Worm (Caenorhabditis elegans) whole organism, young adult: Measurements from ENCODE around the gene abu-4.

Experiments
- B0019.2 ChIP-seq: fragments of 200-800 bp; sonication (Bioruptor generic); conservative IDR thresholded peaks from 2 replicates; pipeline ENCODE4 v1.3.6; 2022; ENCODE audit warnings: missing genetic modification reagents, missing genetic modification characterization, missing compliant biosample characterization
- B0336.3 ChIP-seq: fragments of 200-800 bp; sonication (Bioruptor generic); IDR thresholded peaks from 2 replicates; pipeline ENCODE4 v1.3.6; 2022; ENCODE audit warnings: missing genetic modification characterization, missing compliant biosample characterization
- C06A6.2 ChIP-seq: fragments of 200-800 bp; sonication (Bioruptor generic); conservative IDR thresholded peaks from 2 replicates; pipeline ENCODE4 v1.3.6; 2022; ENCODE audit warnings: missing genetic modification characterization, missing compliant biosample characterization
- C17E4.6 ChIP-seq: fragments of 200-800 bp; sonication (Bioruptor generic); IDR thresholded peaks from 2 replicates; pipeline ENCODE4 v1.3.6; 2022; ENCODE audit warnings: missing genetic modification reagents, missing genetic modification characterization, missing compliant biosample characterization
- D2030.7 ChIP-seq: fragments of 200-800 bp; sonication (Bioruptor generic); IDR thresholded peaks from 2 replicates; pipeline ENCODE4 v1.3.6; 2022; ENCODE audit warnings: missing genetic modification reagents, missing genetic modification characterization, missing compliant biosample characterization
- F10E7.11 ChIP-seq: sonication (generic microtip); optimal IDR thresholded peaks from 2 replicates; lab custom pipeline; 2017; ENCODE audit warnings: mild to moderate bottlenecking, missing genetic modification characterization, moderate library complexity, missing compliant biosample characterization
- F23B12.7 ChIP-seq: sonication (generic microtip); optimal IDR thresholded peaks from 2 replicates; lab custom pipeline; 2017; ENCODE audit warnings: missing genetic modification characterization, mild to moderate bottlenecking, missing compliant biosample characterization, antibody characterized with exemption, moderate library complexity; ENCODE audit not compliant: insufficient read depth
- F33H1.4 ChIP-seq: fragments of 200-800 bp; sonication (Bioruptor generic); IDR thresholded peaks from 2 replicates; pipeline ENCODE4 v1.3.6; 2022; ENCODE audit warnings: missing genetic modification reagents, missing genetic modification characterization, missing compliant biosample characterization
- F52B5.7 ChIP-seq: sonication (generic microtip); optimal IDR thresholded peaks from 2 replicates; lab custom pipeline; 2016; ENCODE audit warnings: mild to moderate bottlenecking, missing genetic modification characterization, missing compliant biosample characterization
- F55B11.4 ChIP-seq: sonication (generic microtip); optimal IDR thresholded peaks from 2 replicates; lab custom pipeline; 2016; ENCODE audit warnings: missing compliant biosample characterization, missing genetic modification characterization, borderline replicate concordance; ENCODE audit not compliant: insufficient read depth
- F57A8.1 ChIP-seq: fragments of 200-800 bp; sonication (Bioruptor generic); optimal IDR thresholded peaks from 2 replicates; lab custom pipeline; 2018; ENCODE audit warnings: mild to moderate bottlenecking, missing genetic modification characterization, moderate library complexity, missing compliant biosample characterization
- K12H6.12 ChIP-seq: fragments of 200-800 bp; sonication (Bioruptor generic); optimal IDR thresholded peaks from 2 replicates; lab custom pipeline; 2018; ENCODE audit warnings: mild to moderate bottlenecking, missing genetic modification characterization, missing compliant biosample characterization
- T26A5.8 ChIP-seq: sonication (generic microtip); optimal IDR thresholded peaks from 2 replicates; lab custom pipeline; 2016; ENCODE audit warnings: missing genetic modification characterization, missing compliant biosample characterization
- Y53G8AR.9 ChIP-seq: fragments of 200-800 bp; sonication (Bioruptor generic); conservative IDR thresholded peaks from 2 replicates; pipeline ENCODE4 v1.3.6; 2022; ENCODE audit warnings: missing genetic modification reagents, missing genetic modification characterization, missing compliant biosample characterization
- akir-1 ChIP-seq: fragments of 200-800 bp; sonication (Bioruptor generic); optimal IDR thresholded peaks from 2 replicates; lab custom pipeline; 2018; ENCODE audit warnings: mild to moderate bottlenecking, missing genetic modification characterization, moderate library complexity, missing compliant biosample characterization
- attf-6 ChIP-seq: fragments of 200-800 bp; sonication (Bioruptor generic); IDR thresholded peaks from 2 replicates; pipeline ENCODE4 v1.3.6; 2022; ENCODE audit warnings: missing genetic modification reagents, missing genetic modification characterization, missing compliant biosample characterization
- bed-1 ChIP-seq: fragments of 200-800 bp; sonication (Bioruptor generic); IDR thresholded peaks from 2 replicates; pipeline ENCODE4 v1.3.6; 2022; ENCODE audit warnings: missing genetic modification reagents, missing genetic modification characterization, missing compliant biosample characterization
- ceh-27 ChIP-seq: fragments of 200-800 bp; sonication (Bioruptor generic); optimal IDR thresholded peaks from 2 replicates; lab custom pipeline; 2018; ENCODE audit warnings: mild to moderate bottlenecking, missing genetic modification characterization, moderate library complexity, missing compliant biosample characterization
- ceh-79 ChIP-seq: sonication (generic microtip); optimal IDR thresholded peaks from 2 replicates; lab custom pipeline; 2017; ENCODE audit warnings: mild to moderate bottlenecking, missing genetic modification characterization, missing compliant biosample characterization
- dpl-1 ChIP-seq: fragments of 150-350 bp; optimal IDR thresholded peaks from 2 replicates; lab custom pipeline; 2014; ENCODE audit warnings: missing biosample characterization, missing genetic modification reagents, missing genetic modification characterization
- ekl-4 ChIP-seq: fragments of 200-800 bp; sonication (Bioruptor generic); IDR thresholded peaks from 2 replicates; pipeline ENCODE4 v1.3.6; 2022; ENCODE audit warnings: missing genetic modification reagents, missing genetic modification characterization, missing compliant biosample characterization
- hmg-1.2 ChIP-seq: fragments of 200-800 bp; sonication (Bioruptor generic); IDR thresholded peaks from 2 replicates; pipeline ENCODE4 v1.3.6; 2022; ENCODE audit warnings: missing genetic modification reagents, missing genetic modification characterization, missing compliant biosample characterization
- let-526 ChIP-seq: fragments of 200-800 bp; sonication (Bioruptor generic); IDR thresholded peaks from 2 replicates; pipeline ENCODE4 v1.3.6; 2022; ENCODE audit warnings: missing genetic modification reagents, missing genetic modification characterization, missing compliant biosample characterization
- lin-26 ChIP-seq: fragments of 200-800 bp; sonication (Bioruptor generic); IDR thresholded peaks from 2 replicates; pipeline ENCODE4 v1.3.6; 2022; ENCODE audit warnings: missing genetic modification reagents, missing genetic modification characterization, missing compliant biosample characterization
- lsl-1 ChIP-seq: fragments of 200-800 bp; sonication (Bioruptor generic); optimal IDR thresholded peaks from 2 replicates; lab custom pipeline; 2018; ENCODE audit warnings: mild to moderate bottlenecking, missing genetic modification characterization, moderate library complexity, missing compliant biosample characterization
- madf-10 ChIP-seq: sonication (generic microtip); optimal IDR thresholded peaks from 2 replicates; lab custom pipeline; 2016; ENCODE audit warnings: mild to moderate bottlenecking, missing genetic modification characterization, missing compliant biosample characterization
- madf-6 ChIP-seq: fragments of 200-800 bp; sonication (Bioruptor generic); IDR thresholded peaks from 2 replicates; pipeline ENCODE4 v1.3.6; 2022; ENCODE audit warnings: missing genetic modification reagents, missing genetic modification characterization, missing compliant biosample characterization
- mes-4 ChIP-seq: sonication (generic microtip); optimal IDR thresholded peaks from 2 replicates; lab custom pipeline; 2016; ENCODE audit warnings: missing genotype, missing genetic modification characterization, missing compliant biosample characterization
- nfya-1 ChIP-seq: sonication (generic microtip); optimal IDR thresholded peaks from 2 replicates; lab custom pipeline; 2017; ENCODE audit warnings: antibody characterized with exemption, missing compliant biosample characterization, missing genetic modification characterization, borderline replicate concordance; ENCODE audit not compliant: insufficient read depth
- nfya-2 ChIP-seq: fragments of 200-800 bp; sonication (Bioruptor generic); IDR thresholded peaks from 2 replicates; pipeline ENCODE4 v1.3.6; 2022; ENCODE audit warnings: missing genetic modification reagents, missing genetic modification characterization, missing compliant biosample characterization
- nhr-179 ChIP-seq: sonication (generic microtip); optimal IDR thresholded peaks from 2 replicates; lab custom pipeline; 2016; ENCODE audit warnings: mild to moderate bottlenecking, missing genetic modification characterization, missing compliant biosample characterization
- pha-4 ChIP-seq: fragments of 150-350 bp; sonication (generic microtip); optimal IDR thresholded peaks from 2 replicates; lab custom pipeline; 2014; ENCODE audit warnings: missing biosample characterization, missing genetic modification reagents, missing genetic modification characterization
- rec-8 ChIP-seq, 2 experiments: sonication (generic microtip); optimal IDR thresholded peaks; 2 replicates each; lab custom pipeline; 2016; ENCODE audit warnings: mild to moderate bottlenecking in 2 of 2, missing genetic modification characterization in 2 of 2, missing genetic modification reagents in 2 of 2, missing genotype in 2 of 2, missing biosample characterization in 1 of 2, missing compliant biosample characterization in 1 of 2, moderate library complexity in 1 of 2
- sea-2 ChIP-seq: fragments of 200-800 bp; sonication (Bioruptor generic); IDR thresholded peaks from 2 replicates; pipeline ENCODE4 v1.3.6; 2022; ENCODE audit warnings: missing genetic modification characterization, missing compliant biosample characterization
- snpc-1.1 ChIP-seq: sonication (generic microtip); optimal IDR thresholded peaks from 2 replicates; lab custom pipeline; 2017; ENCODE audit warnings: missing genetic modification characterization, mild to moderate bottlenecking, missing compliant biosample characterization, antibody characterized with exemption, moderate library complexity, missing genotype, missing genetic modification reagents; ENCODE audit not compliant: insufficient read depth
- tlf-1 ChIP-seq: fragments of 200-800 bp; sonication (Bioruptor generic); optimal IDR thresholded peaks from 2 replicates; lab custom pipeline; 2018; ENCODE audit warnings: mild to moderate bottlenecking, missing genetic modification characterization, missing compliant biosample characterization
- xnd-1 ChIP-seq: sonication (generic microtip); optimal IDR thresholded peaks from 2 replicates; lab custom pipeline; 2016; ENCODE audit warnings: missing genotype, missing genetic modification reagents, missing genetic modification characterization, missing compliant biosample characterization
- zfh-2 ChIP-seq: fragments of 200-800 bp; sonication (Bioruptor generic); conservative IDR thresholded peaks from 2 replicates; pipeline ENCODE4 v1.3.6; 2022; ENCODE audit warnings: missing genetic modification reagents, missing genetic modification characterization, missing compliant biosample characterization
- ztf-26 ChIP-seq: sonication (generic microtip); optimal IDR thresholded peaks from 2 replicates; lab custom pipeline; 2017; ENCODE audit warnings: missing genetic modification characterization, missing compliant biosample characterization

abu-4 gene

ce11 chrV:2274253-2274892 lies at the start of gene abu-4, which contains the start of gene Y5H2A.4:
Gene abu-4, plus strand, starts transcription at chrV:2274842.
Gene Y5H2A.4, minus strand, starts transcription at chrV:2274353.
- TF ChIP-seq ceh-79 (no peak), pha-4 (no peak), nfya-1 (tag; lab: Kevin White, UChicago) (no peak), madf-10 (no peak), K12H6.12 (tag; lab: Kevin White, UChicago) (no peak), lin-26 (no peak), C06A6.2 (GFP tag; lab: Robert Waterston, UW) (no peak), F52B5.7 (tag; lab: Kevin White, UChicago) (no peak), B0336.3 (GFP tag; lab: Robert Waterston, UW) (no peak), ceh-27 (no peak), D2030.7 (no peak), nfya-2 (GFP tag; lab: Robert Waterston, UW) (no peak), akir-1 (GFP tag; lab: Kevin White, UChicago) (no peak), C17E4.6 (no peak), attf-6 (GFP tag; lab: Robert Waterston, UW) (no peak), nhr-179 (tag; lab: Kevin White, UChicago) (no peak), sea-2 (GFP tag; lab: Robert Waterston, UW) (no peak), F10E7.11 (tag; lab: Kevin White, UChicago) (no peak)
- TF ChIP-seq, all 124 proteins: peak for 0

DNA sequence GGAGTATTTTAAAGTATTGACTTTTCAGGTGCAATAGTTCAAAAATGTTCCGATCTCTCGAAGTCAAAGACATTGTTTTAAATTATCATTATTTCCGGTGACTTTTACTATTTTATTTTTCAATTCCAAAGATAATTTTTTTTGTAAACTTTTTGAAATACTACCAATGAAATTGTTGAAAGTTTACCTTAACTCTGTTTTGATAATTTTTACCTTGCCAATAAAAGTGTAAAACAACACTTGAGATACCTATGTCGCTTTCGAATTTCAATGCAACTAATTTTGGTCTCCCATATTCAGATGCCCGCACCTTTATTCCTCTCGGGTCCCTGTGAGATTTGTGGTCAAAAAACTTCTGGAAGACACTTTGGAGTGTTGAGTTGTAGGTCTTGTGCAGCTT lies 49.5 kb upstream of the abu-4 start, which contains the start of gene nhr-103:
nhr-103 (plus strand) TSS at position 301 of the 400 bp plus-strand sequence.
- TF ChIP-seq dpl-1 (GFP tag; lab: Kevin White, UChicago), result no peak
- TF ChIP-seq let-526 (GFP tag; lab: Robert Waterston, UW), result no peak
- TF ChIP-seq F33H1.4, result no peak
- no peak for TF ChIP-seq mes-4 (tag; lab: Kevin White, UChicago)
- TF ChIP-seq ekl-4, result no peak
- TF ChIP-seq xnd-1 (tag; lab: Kevin White, UChicago), result no peak
- TF ChIP-seq ztf-26 (tag; lab: Kevin White, UChicago), result no peak
- TF ChIP-seq tlf-1 (GFP tag; lab: Kevin White, UChicago), result no peak
- TF ChIP-seq F55B11.4 (tag; lab: Kevin White, UChicago), result no peak
- TF ChIP-seq rec-8 (tag; optimal IDR thresholded peaks at IDR 0.05; lab: Kevin White, UChicago), result no peak
- no peak for TF ChIP-seq F23B12.7
- TF ChIP-seq T26A5.8, result no peak
- TF ChIP-seq F57A8.1 (GFP tag; lab: Kevin White, UChicago), result no peak
- no peak for TF ChIP-seq snpc-1.1 (tag; lab: Kevin White, UChicago)
- TF ChIP-seq madf-6, result no peak
- TF ChIP-seq lsl-1 (GFP tag; lab: Kevin White, UChicago), result no peak
- TF ChIP-seq, all 124 proteins: peak for 0

DNA sequence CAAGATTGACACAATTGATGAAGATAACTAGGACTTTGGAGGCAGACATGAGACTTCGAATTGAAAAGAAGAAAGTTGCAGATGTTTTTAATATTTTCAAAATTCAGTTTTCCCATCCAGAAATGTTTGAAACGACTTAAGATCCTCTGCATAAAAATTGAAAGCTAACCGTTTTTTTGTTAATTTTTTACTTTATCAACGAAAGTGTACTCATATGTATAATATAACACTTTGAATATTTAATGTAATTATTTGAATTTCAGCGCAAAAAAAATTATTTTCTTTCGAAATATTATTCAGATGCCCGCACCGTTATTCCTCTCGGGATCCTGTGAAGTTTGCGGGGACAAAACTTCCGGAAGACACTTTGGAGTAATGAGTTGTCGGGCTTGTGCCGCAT lies 47.7 kb upstream of the abu-4 start, which contains the start of gene nhr-18:
nhr-18 (plus strand) TSS at position 301 of the 400 bp plus-strand sequence.
- TF ChIP-seq B0336.3 (GFP tag; lab: Robert Waterston, UW) (no peak), Y53G8AR.9 (GFP tag; lab: Robert Waterston, UW) (no peak), hmg-1.2 (GFP tag; lab: Robert Waterston, UW) (no peak), B0019.2 (GFP tag; lab: Robert Waterston, UW) (no peak), zfh-2 (no peak), sea-2 (GFP tag; lab: Robert Waterston, UW) (no peak), bed-1 (GFP tag; lab: Robert Waterston, UW) (no peak)
